Worm (Caenorhabditis elegans) whole organism, midembryonic: ENCODE results near the gene clec-71.
"Not testable (repeated sequence)": the region's sequence is repeated elsewhere in the genome, so short reads cannot be mapped to it uniquely, and the experiment has no call there.

Source experiments
- T22C8.4 ChIP-seq: fragments of 200-800 bp; sonication (Bioruptor generic); IDR thresholded peaks from 2 replicates; pipeline ENCODE4 v1.3.6; 2022; ENCODE audit warnings: missing genetic modification characterization, missing compliant biosample characterization
- cog-1 ChIP-seq: sonication (generic microtip); optimal IDR thresholded peaks from 2 replicates; lab custom pipeline; 2016; ENCODE audit warnings: missing genetic modification characterization, missing compliant biosample characterization
- flt-1 ChIP-seq: fragments of 200-800 bp; sonication (Bioruptor generic); IDR thresholded peaks from 2 replicates; pipeline ENCODE4 v1.3.6; 2022; ENCODE audit warnings: missing genetic modification characterization, missing compliant biosample characterization
- klf-2 ChIP-seq: fragments of 200-800 bp; sonication (Bioruptor generic); conservative IDR thresholded peaks from 2 replicates; pipeline ENCODE4 v1.3.6; 2022; ENCODE audit warnings: missing genetic modification reagents, missing genetic modification characterization, missing compliant biosample characterization
- med-1 ChIP-seq: sonication (generic microtip); optimal IDR thresholded peaks from 2 replicates; lab custom pipeline; 2017; ENCODE audit warnings: missing genetic modification characterization, mild to moderate bottlenecking, missing compliant biosample characterization, antibody characterized with exemption, missing genetic modification reagents; ENCODE audit not compliant: insufficient read depth
- ref-1 ChIP-seq: fragments of 200-800 bp; sonication (Bioruptor generic); conservative IDR thresholded peaks from 2 replicates; pipeline ENCODE4 v1.3.6; 2022; ENCODE audit warnings: missing genetic modification reagents, missing genetic modification characterization, missing compliant biosample characterization
- tab-1 ChIP-seq: fragments of 200-800 bp; sonication (Bioruptor generic); IDR thresholded peaks from 2 replicates; pipeline ENCODE4 v1.3.6; 2022; ENCODE audit warnings: missing genetic modification characterization, missing compliant biosample characterization
- ztf-23 ChIP-seq: fragments of 200-800 bp; sonication (Bioruptor generic); IDR thresholded peaks from 2 replicates; pipeline ENCODE4 v1.3.6; 2022; ENCODE audit warnings: missing genetic modification reagents, missing genetic modification characterization, missing compliant biosample characterization
- ztf-29 ChIP-seq: fragments of 200-800 bp; sonication (Bioruptor generic); IDR thresholded peaks from 2 replicates; pipeline ENCODE4 v1.3.6; 2022; ENCODE audit warnings: missing genetic modification reagents, missing genetic modification characterization, missing compliant biosample characterization

clec-71 gene

ce11 chrIV:3921898-3922297 is 15.4 kb upstream of the clec-71 start, which contains the start of gene clec-67:
Gene clec-67, plus strand, starts transcription at chrIV:3922165.
- TF ChIP-seq flt-1 (GFP tag; lab: Robert Waterston, UW) (no peak), tab-1 (GFP tag; lab: Robert Waterston, UW) (no peak), med-1 (GFP tag; lab: Kevin White, UChicago) (no peak), ztf-23 (GFP tag; lab: Robert Waterston, UW) (no peak), T22C8.4 (GFP tag; lab: Robert Waterston, UW) (no peak), ref-1 (GFP tag; lab: Robert Waterston, UW) (no peak), cog-1 (tag; lab: Kevin White, UChicago) (no peak), ztf-29 (no peak)

DNA sequence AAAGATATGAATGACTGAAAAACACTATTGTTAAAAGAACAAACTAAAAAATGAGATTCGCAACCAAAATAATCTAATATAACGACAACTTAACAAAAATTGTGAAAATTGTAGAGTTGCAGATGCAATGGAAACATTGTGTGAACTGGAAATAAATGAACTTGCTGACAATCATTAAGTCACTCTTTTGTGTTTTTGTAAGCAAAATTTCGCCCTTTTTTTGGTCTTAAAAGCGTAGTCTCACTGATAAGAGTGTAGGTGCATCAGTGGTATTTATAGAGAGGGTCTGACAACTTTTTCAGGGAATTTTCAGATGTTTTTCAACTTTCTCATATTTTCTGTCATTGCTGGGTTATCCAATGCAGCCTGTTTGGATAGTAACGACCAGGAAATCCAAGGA is 11.1 kb upstream of the clec-71 start, which contains the start of gene clec-68:
TSS of gene clec-68 (plus strand) at position 301 of the 400 bp plus-strand sequence.
- TF ChIP-seq ztf-23 (GFP tag; lab: Robert Waterston, UW) (no peak), ref-1 (GFP tag; lab: Robert Waterston, UW) (no peak), flt-1 (GFP tag; lab: Robert Waterston, UW) (no peak), tab-1 (GFP tag; lab: Robert Waterston, UW) (no peak), T22C8.4 (GFP tag; lab: Robert Waterston, UW) (no peak)

DNA sequence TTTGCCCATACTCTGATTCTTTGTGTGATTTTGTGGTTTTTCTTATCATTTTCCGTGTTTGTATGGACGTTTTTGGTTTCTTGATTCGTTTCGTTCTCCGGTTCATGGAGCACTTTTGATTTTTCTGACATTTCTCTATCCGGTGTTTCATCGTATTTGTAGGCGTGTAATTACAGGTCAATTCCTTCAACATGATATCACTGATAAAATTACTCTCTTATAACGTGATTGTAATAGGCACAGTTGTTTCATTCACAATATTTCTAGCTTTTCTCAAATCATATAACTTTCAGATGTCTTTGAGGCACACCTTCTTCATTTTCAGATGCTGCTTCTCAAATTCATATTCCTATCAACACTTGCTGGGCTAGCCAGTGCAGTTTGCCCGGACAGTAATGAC is 4.8 kb upstream of the clec-71 start, which contains the start of gene clec-70:
TSS of gene clec-70 (plus strand) at position 301 of the 400 bp plus-strand sequence.
- TF ChIP-seq flt-1, klf-2, ztf-23 (GFP tag; lab: Robert Waterston, UW): not testable (repeated sequence)

- no peak for TF ChIP-seq med-1 (GFP tag; lab: Kevin White, UChicago)
- no peak for TF ChIP-seq T22C8.4 (GFP tag; lab: Robert Waterston, UW)
- TF ChIP-seq ref-1 (GFP tag; lab: Robert Waterston, UW) = no peak
- no peak for TF ChIP-seq cog-1 (tag; lab: Kevin White, UChicago)
- no peak for TF ChIP-seq klf-2 (GFP tag; lab: Robert Waterston, UW)
- TF ChIP-seq tab-1 (GFP tag; lab: Robert Waterston, UW) = no peak
- no peak for TF ChIP-seq flt-1 (GFP tag; lab: Robert Waterston, UW)
- TF ChIP-seq ztf-29 = no peak
- no peak for TF ChIP-seq ztf-23 (GFP tag; lab: Robert Waterston, UW)
Measured at ce11 chrIV:3941658-3942328, 4.5 kb downstream of the clec-71 start, which contains the start of gene clec-174. Gene clec-174, minus strand, starts transcription at chrIV:3941708.

- TF ChIP-seq ref-1 (GFP tag; lab: Robert Waterston, UW) (no peak), ztf-29 (no peak), T22C8.4 (GFP tag; lab: Robert Waterston, UW) (no peak), tab-1 (GFP tag; lab: Robert Waterston, UW) (no peak), klf-2 (GFP tag; lab: Robert Waterston, UW) (no peak), flt-1 (GFP tag; lab: Robert Waterston, UW) (no peak), med-1 (GFP tag; lab: Kevin White, UChicago) (no peak), cog-1 (tag; lab: Kevin White, UChicago) (no peak), ztf-23 (GFP tag; lab: Robert Waterston, UW) (no peak)
Measured at ce11 chrIV:3943003-3943402, 5.7 kb downstream of the clec-71 start, which contains the start of gene Y46C8AL.11. Gene Y46C8AL.11, plus strand, starts transcription at chrIV:3943303.

ce11 chrIV:3944459-3944858 is 7.2 kb downstream of the clec-71 start, which contains the start of gene clec-72:
Gene clec-72, plus strand, starts transcription at chrIV:3944816.
- TF ChIP-seq tab-1 (GFP tag; lab: Robert Waterston, UW) (no peak), ztf-29 (no peak), med-1 (GFP tag; lab: Kevin White, UChicago) (no peak), ztf-23 (GFP tag; lab: Robert Waterston, UW) (no peak), T22C8.4 (GFP tag; lab: Robert Waterston, UW) (no peak), flt-1 (GFP tag; lab: Robert Waterston, UW) (no peak), cog-1 (tag; lab: Kevin White, UChicago) (no peak), klf-2 (GFP tag; lab: Robert Waterston, UW) (no peak), ref-1 (GFP tag; lab: Robert Waterston, UW) (no peak)

ce11 chrIV:3956095-3956494 is 18.8 kb downstream of the clec-71 start, which contains the start of gene clec-73:
Gene clec-73, minus strand, starts transcription at chrIV:3956195.
- no peak for TF ChIP-seq ztf-23 (GFP tag; lab: Robert Waterston, UW)

- TF ChIP-seq ref-1 (GFP tag; lab: Robert Waterston, UW) (no peak), cog-1 (tag; lab: Kevin White, UChicago) (no peak)
Measured at ce11 chrIV:3956705-3957104, 19.4 kb downstream of the clec-71 start, which contains the start of gene clec-74. Gene clec-74, plus strand, starts transcription at chrIV:3957005.

ce11 chrIV:3960396-3960795 is 23.1 kb downstream of the clec-71 start, which contains the start of gene clec-75:
Gene clec-75, plus strand, starts transcription at chrIV:3960734.
- no peak for TF ChIP-seq ztf-23 (GFP tag; lab: Robert Waterston, UW)
- TF ChIP-seq tab-1 (GFP tag; lab: Robert Waterston, UW) = no peak
- TF ChIP-seq ztf-29 = no peak
- TF ChIP-seq flt-1 (GFP tag; lab: Robert Waterston, UW) = no peak
- no peak for TF ChIP-seq ref-1 (GFP tag; lab: Robert Waterston, UW)
- TF ChIP-seq cog-1 (tag; lab: Kevin White, UChicago) = no peak
- TF ChIP-seq med-1 (GFP tag; lab: Kevin White, UChicago) = no peak
- TF ChIP-seq T22C8.4 (GFP tag; lab: Robert Waterston, UW) = no peak
- TF ChIP-seq klf-2 (GFP tag; lab: Robert Waterston, UW) = no peak
